Fruit fly (Drosophila melanogaster): Measurements from ENCODE around the gene CG6184.

Gene CG6184

DNA sequence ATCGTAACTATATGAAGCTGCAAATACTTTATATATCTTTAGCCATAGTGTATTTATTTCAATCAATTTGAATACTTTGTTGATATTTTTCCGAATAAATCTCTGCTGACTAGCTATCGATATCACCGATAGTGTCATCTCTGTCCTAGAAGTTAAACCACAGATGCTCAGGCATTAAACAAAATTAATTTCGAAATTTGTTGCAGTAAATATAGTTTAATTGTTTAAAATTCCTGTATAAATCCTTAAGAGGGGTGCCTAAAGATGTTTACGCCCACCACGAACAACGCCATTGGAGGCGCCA is 12.8 kb downstream of the CG6184 start, which contains the start of gene Nup58:
TSS of gene Nup58 (plus strand) at position 126 of the 304 bp plus-strand sequence.
- TF ChIP-seq Myc (optimal IDR thresholded peaks at IDR 0.05): no peak
- TF ChIP-seq ttk (optimal IDR thresholded peaks at IDR 0.05): no peak
- no peak for TF ChIP-seq insv (optimal IDR thresholded peaks at IDR 0.05)
- TF ChIP-seq Sin3A (optimal IDR thresholded peaks at IDR 0.05): no peak
- TF ChIP-seq h (optimal IDR thresholded peaks at IDR 0.05): no peak
- TF ChIP-seq psq (optimal IDR thresholded peaks at IDR 0.05): no peak

DNA sequence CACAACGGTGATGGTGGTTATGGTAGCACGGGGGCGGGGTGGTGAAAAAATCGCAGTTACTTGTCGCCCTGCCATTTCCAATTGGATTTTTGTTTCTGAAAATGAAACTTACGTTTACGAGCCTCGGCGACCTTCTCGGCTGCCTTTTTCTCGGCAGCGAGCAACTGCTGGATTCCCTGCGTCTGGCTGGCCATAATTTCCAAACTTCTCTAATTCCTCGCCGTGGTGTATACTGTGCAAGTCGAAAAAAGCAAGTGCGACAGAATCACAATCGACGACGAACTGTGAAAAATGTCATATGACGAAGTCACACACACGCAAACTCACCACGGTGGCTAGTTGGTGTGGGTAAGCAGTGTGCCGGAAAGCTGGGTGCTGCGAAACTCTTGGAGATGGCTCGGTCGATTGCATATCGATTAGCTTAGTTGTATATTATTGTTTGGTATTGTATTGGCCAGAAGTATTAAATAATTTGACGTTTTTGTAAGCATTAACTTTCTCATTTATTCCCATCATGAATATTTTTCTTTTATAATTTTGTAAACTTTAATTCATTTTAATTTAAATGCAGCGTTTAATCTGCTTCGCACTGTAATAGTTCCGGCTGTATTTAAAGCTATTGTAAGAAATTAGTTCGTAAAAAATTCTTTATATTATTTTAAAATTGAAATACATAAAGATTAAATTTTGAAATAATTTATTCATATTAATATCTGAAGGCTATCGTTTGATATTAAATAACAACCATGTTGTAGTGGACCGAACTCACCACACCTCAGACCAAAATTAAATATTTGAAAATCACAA is 13.4 kb downstream of the CG6184 start, which contains the start of gene Vha13:
TSS of gene Vha13 (minus strand) at position 293 of the 807 bp plus-strand sequence.
- TF ChIP-seq insv (optimal IDR thresholded peaks at IDR 0.05) (no peak), h (optimal IDR thresholded peaks at IDR 0.05) (no peak), Myc (optimal IDR thresholded peaks at IDR 0.05) (no peak), psq (optimal IDR thresholded peaks at IDR 0.05) (no peak), Sin3A (optimal IDR thresholded peaks at IDR 0.05) (no peak), ttk (optimal IDR thresholded peaks at IDR 0.05) (no peak)

- TF ChIP-seq psq (optimal IDR thresholded peaks at IDR 0.05) (no peak), insv (optimal IDR thresholded peaks at IDR 0.05) (no peak)
Measured at dm6 chr3R:19642893-19643270, 14.8 kb downstream of the CG6184 start.

DNA sequence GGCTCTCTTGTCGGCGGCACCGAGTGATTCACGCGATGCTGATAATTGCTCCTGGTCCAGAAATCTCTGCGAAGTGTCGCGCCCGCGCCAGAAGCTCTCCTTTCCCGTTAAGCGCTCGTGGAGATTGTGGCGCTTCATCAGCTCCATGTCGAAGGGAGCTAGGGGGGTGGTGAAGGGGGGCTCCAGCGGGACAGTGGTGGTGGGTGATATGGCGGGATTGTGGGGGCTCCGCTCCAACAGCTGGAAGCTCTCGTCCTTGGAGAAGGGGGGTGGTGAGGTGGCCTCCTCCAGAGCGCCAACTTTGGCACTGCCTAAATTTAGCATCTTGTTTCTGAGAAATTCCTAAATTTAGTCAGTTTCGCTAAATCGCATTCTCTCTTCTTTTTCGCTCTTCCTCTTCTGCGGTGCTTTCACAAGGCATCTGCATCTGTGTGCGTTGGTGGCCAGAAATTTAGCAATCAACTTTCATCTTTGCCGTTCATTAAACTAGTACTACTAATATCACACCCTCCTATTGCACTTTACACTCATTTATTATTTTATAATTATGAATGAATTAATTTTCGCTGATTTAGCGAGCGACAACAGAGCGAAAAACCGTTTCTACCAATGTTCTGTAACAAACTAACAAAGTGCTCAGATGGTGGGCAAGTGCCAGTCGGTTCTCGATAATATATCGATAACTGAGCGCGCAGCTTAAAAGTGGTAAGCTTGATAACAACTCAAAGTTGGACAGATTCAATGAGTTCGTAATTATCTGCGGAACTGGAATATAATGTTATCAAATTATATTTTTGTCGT is 15.4 kb downstream of the CG6184 start, which contains the start of gene subdued:
TSS of gene subdued (minus strand) at position 631 of the 801 bp plus-strand sequence.
- TF ChIP-seq psq (optimal IDR thresholded peaks at IDR 0.05) (no peak), ttk (optimal IDR thresholded peaks at IDR 0.05) (no peak), insv (optimal IDR thresholded peaks at IDR 0.05) (no peak), Sin3A (optimal IDR thresholded peaks at IDR 0.05) (no peak), h (optimal IDR thresholded peaks at IDR 0.05) (no peak), Myc (optimal IDR thresholded peaks at IDR 0.05) (no peak)

DNA sequence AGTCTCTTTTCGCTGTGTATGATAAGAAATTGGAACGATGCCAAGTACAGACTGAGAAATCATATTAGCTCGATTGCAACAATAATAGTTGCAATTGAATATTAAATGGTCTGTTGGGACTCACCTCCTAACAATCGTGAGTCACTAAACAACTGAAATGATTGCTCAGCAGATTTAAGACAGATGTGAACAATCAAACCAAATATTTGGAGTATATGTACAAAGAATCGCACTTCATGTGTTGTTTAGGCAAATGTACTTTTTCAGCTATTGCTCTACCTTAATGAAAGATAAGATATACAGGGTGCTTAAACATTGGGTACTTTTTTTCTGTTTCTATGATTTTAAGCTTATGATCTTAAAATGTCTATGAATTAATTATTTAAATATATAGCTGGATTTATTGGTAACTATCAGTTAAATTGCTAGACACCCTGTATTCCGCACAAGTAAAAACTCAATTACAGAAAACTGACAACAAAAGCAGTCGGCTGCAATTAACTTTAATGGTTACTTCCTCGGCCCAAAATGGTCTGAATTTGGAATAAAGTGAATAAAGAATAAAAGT is 16.1 kb downstream of the CG6184 start:
- TF ChIP-seq Myc (optimal IDR thresholded peaks at IDR 0.05) (no peak), insv (optimal IDR thresholded peaks at IDR 0.05) (no peak), h (optimal IDR thresholded peaks at IDR 0.05) (no peak), Sin3A (optimal IDR thresholded peaks at IDR 0.05) (no peak), ttk (optimal IDR thresholded peaks at IDR 0.05) (no peak), psq (optimal IDR thresholded peaks at IDR 0.05) (no peak)

DNA sequence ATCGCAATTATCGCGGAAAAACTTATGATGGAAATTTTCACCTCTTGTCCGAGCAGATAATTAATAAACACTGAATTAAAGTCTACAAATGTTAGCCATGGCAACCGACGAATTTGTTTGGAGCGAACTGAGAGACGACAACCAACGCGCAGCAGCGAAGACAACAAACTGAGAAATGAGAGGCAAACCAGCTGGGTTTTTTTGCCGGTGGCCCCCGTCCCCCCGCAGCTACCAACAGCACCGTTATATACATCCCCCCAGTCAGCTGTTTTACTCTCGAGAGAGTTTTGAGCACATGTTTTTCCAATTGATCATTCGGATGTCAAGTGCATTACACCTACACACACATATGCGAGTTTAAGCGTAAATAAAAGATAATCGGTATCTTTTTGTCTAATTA is 16.6 kb downstream of the CG6184 start:
- TF ChIP-seq Sin3A (optimal IDR thresholded peaks at IDR 0.05) (no peak), h (optimal IDR thresholded peaks at IDR 0.05) (no peak), insv (optimal IDR thresholded peaks at IDR 0.05) (no peak), ttk (optimal IDR thresholded peaks at IDR 0.05) (no peak), psq (optimal IDR thresholded peaks at IDR 0.05) (no peak), Myc (optimal IDR thresholded peaks at IDR 0.05) (no peak)

- TF ChIP-seq Sin3A (optimal IDR thresholded peaks at IDR 0.05) (no peak), Myc (optimal IDR thresholded peaks at IDR 0.05) (no peak), ttk (optimal IDR thresholded peaks at IDR 0.05) (no peak), h (optimal IDR thresholded peaks at IDR 0.05) (no peak), insv (optimal IDR thresholded peaks at IDR 0.05) (no peak), psq (optimal IDR thresholded peaks at IDR 0.05) (no peak)
Measured at dm6 chr3R:19638004-19638403, 19.7 kb downstream of the CG6184 start.

- TF ChIP-seq h (optimal IDR thresholded peaks at IDR 0.05): no peak
- TF ChIP-seq insv (optimal IDR thresholded peaks at IDR 0.05): no peak
- TF ChIP-seq ttk (optimal IDR thresholded peaks at IDR 0.05): no peak
- TF ChIP-seq Sin3A (optimal IDR thresholded peaks at IDR 0.05): no peak
- TF ChIP-seq psq (optimal IDR thresholded peaks at IDR 0.05): no peak
Measured at dm6 chr3R:19634649-19635048, 23.0 kb downstream of the CG6184 start, which contains the start of gene CG34138. TSS of gene CG34138 (plus strand) at chr3R:19634949.

DNA sequence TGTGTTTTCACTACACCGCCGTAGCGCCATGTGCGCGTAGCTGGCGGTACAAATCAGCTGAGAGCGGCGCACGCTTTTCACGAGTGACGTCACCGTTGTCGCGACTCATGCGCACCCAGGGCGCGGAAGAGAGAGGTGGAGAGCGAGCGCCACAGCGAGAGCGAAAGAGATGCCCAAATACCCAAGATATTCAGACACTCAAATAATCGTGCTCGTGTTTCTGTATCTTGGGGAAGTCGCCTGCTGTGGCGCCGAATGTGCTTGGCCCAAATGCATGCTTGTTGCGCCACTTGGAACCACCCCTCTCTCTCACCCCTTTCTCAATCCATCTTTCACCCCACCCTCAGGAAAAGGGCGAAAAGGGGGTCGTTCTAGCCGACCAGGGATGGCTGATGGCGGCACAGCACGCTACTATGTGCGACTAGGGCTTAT is 25.0 kb downstream of the CG6184 start, which contains the start of gene CG6231:
TSS of gene CG6231 (minus strand) at position 34 of the 432 bp plus-strand sequence.
- TF ChIP-seq Sin3A (optimal IDR thresholded peaks at IDR 0.05) (no peak), insv (optimal IDR thresholded peaks at IDR 0.05) (no peak), psq (optimal IDR thresholded peaks at IDR 0.05) (no peak), Myc (optimal IDR thresholded peaks at IDR 0.05) (no peak), ttk (optimal IDR thresholded peaks at IDR 0.05) (no peak), h (optimal IDR thresholded peaks at IDR 0.05) (no peak)

DNA sequence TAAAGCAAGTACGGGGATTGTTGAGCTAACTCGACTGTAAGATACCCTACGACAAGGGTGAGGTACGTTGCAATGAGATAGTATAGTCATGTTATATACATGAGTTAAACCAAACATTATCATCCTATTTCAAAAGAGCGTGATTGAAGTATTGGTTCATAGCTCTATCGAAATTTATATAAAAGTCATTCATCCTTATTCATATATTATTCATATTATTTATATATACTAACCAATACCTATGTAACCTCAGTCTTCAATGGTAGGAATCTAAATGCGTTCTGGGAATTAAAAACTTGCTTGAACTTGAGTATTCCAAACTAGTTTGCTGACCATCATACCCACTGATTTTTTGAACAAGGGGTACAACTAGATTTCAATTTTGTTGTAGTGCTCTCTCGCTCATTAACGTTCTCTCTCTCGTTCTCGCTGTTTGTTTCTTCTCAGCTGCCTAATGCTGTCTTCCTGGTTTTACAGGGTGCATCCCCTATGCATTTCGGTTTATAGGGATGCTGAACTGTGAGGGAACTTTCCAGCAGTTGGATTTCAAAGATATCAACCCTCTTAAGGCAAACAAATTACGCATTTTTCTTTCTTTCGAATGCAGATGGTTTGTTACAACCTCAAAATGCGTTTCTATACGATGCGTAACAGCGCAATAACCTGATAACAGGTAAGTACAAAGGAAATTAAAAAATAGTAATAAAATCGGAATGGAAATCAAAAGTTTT is 29.7 kb downstream of the CG6184 start:
- TF ChIP-seq ttk (optimal IDR thresholded peaks at IDR 0.05): no peak
- no peak for TF ChIP-seq insv (optimal IDR thresholded peaks at IDR 0.05)
- TF ChIP-seq Myc (optimal IDR thresholded peaks at IDR 0.05): no peak
- no peak for TF ChIP-seq h (optimal IDR thresholded peaks at IDR 0.05)
- TF ChIP-seq Sin3A (optimal IDR thresholded peaks at IDR 0.05): no peak
- TF ChIP-seq psq (optimal IDR thresholded peaks at IDR 0.05): no peak

All from Kc167 (cell line).